Fruit fly (Drosophila melanogaster) whole organism: Measurements from ENCODE around the gene CG13074.

Experiments
- EcR ChIP-seq, 2 experiments: fragments of >200 bp; optimal IDR thresholded peaks; 2 replicates each; lab custom pipeline; 2017; ENCODE audit warnings: missing biosample characterization in 2 of 2, missing genetic modification characterization in 2 of 2, missing genetic modification reagents in 2 of 2
- pan ChIP-seq: fragments of >200 bp; optimal IDR thresholded peaks from 2 replicates; lab custom pipeline; 2017
- psq ChIP-seq: fragments of >200 bp; optimal IDR thresholded peaks from 2 replicates; lab custom pipeline; 2017

- no peak for TF ChIP-seq psq (lab: Kevin White, UChicago)
- TF ChIP-seq EcR (GFP tag; optimal IDR thresholded peaks at IDR 0.05; lab: Kevin White, UChicago): no peak
- no peak for TF ChIP-seq pan (lab: Kevin White, UChicago)
Measured at dm6 chr3L:16048722-16049459, 48.4 kb downstream of the CG13074 start.
